Worm (Caenorhabditis elegans): ENCODE measurements around the gene F58E6.6.

F58E6.6 gene

DNA sequence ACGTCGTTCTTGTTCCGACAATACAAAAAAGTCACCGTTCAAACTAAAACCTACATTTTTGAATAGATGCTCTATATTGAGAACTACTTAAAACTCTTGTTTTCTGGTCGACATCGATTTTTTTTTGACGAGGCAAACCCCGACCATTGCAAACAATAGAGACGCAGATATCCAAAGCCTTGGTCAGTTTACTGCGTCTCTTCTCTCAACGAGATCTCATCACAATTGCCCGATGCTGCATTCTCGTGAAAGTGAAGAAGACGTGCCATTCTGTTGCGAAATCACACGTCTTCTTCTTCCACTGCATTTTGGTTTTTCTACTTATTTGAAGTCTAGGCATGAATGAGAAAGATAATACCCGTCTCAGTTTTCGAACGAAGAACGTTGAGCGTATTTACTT, 48.4 kb downstream of the F58E6.6 start (continued):
- TF ChIP-seq lin-29 (GFP tag; IDR thresholded peaks at IDR 0.05) = no peak
- no peak for TF ChIP-seq php-3 (GFP tag; IDR thresholded peaks at IDR 0.05)
- no peak for TF ChIP-seq ceh-20 (GFP tag; IDR thresholded peaks at IDR 0.05)
- no peak for TF ChIP-seq mdt-29 (GFP tag; IDR thresholded peaks at IDR 0.05)
- no peak for TF ChIP-seq set-16 (GFP tag; IDR thresholded peaks at IDR 0.05)
- no peak for TF ChIP-seq nhr-237 (tag; optimal IDR thresholded peaks at IDR 0.05)
- TF ChIP-seq aha-1 (tag) = peak; percentile 26

DNA sequence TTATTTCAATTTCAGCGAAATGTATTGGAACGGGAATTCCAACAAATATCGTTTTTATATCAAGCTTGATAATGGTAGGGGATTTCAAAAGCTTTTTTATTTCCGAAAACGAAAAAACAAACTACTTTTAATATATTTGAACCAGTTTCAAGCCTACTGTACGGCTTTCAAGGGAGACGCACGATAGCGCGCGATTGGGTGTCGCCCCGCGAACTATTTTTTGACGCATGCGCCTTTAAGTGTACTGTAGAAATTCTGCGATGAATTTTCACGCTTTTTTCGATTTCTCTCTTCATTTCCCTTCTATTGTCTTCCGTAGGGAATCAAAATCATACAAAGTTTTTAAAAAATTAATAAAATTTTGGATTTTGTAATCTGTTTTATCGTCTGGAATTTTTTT, 49.3 kb downstream of the F58E6.6 start:
- TF ChIP-seq mdt-29 (GFP tag; IDR thresholded peaks at IDR 0.05) = no peak
- TF ChIP-seq lsy-2 (tag; optimal IDR thresholded peaks at IDR 0.05) = no peak
- TF ChIP-seq dmd-6 (GFP tag; IDR thresholded peaks at IDR 0.05) = no peak
- no peak for TF ChIP-seq nhr-25 (tag; optimal IDR thresholded peaks at IDR 0.05; ENCODE audit: borderline replicate concordance, insufficient read depth)
- TF ChIP-seq dmd-8 (GFP tag; IDR thresholded peaks at IDR 0.05) = no peak
- TF ChIP-seq daf-16 (GFP tag; optimal IDR thresholded peaks at IDR 0.05) = no peak
- TF ChIP-seq daf-16 (tag; optimal IDR thresholded peaks at IDR 0.05) = no peak
- TF ChIP-seq F49E8.2 (tag; optimal IDR thresholded peaks at IDR 0.05; ENCODE audit: borderline replicate concordance) = no peak
- TF ChIP-seq snpc-4 (tag; optimal IDR thresholded peaks at IDR 0.05) = no peak
- no peak for TF ChIP-seq php-3 (GFP tag; IDR thresholded peaks at IDR 0.05)
- no peak for TF ChIP-seq set-16 (GFP tag; IDR thresholded peaks at IDR 0.05)
- no peak for TF ChIP-seq spr-1 (tag; optimal IDR thresholded peaks at IDR 0.05)
- TF ChIP-seq unc-39 (tag; optimal IDR thresholded peaks at IDR 0.05) = no peak
- TF ChIP-seq dmd-9 (GFP tag; IDR thresholded peaks at IDR 0.05) = no peak

DNA sequence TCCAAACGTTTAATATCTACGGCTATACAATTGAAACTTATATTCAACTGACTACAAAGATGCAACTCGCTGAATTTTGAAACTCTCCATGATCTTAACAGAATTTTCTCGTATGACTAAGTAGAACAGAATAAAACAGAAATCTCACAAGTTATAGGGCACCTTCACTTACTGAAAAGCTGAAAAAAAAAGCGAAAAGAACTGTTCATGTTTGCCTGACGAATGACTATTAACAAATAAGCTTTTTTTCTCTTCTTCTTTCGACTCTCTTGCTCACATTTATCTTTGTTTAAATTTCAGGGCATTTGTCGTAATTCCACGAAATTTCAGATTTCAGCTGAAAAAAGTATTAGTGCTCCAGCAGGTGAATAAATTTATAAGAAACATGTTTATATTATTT, 50.1 kb downstream of the F58E6.6 start, which contains the start of gene xbx-6:
xbx-6 (plus strand) TSS at position 301 of the 400 bp plus-strand sequence.
- TF ChIP-seq php-3 (GFP tag; IDR thresholded peaks at IDR 0.05) (no peak), unc-62 (GFP tag; optimal IDR thresholded peaks at IDR 0.05 in 1 of 2) (peak in 1 of 2 experiments; percentile 34), unc-62 (tag; optimal IDR thresholded peaks at IDR 0.05) (no peak)

Measured in whole organism, L4 larva.